Worm (Caenorhabditis elegans) whole organism, L4 larva: ENCODE measurements around the gene fbxc-40.
"Not testable (repeated sequence)": the region's sequence is repeated elsewhere in the genome, so short reads cannot be mapped to it uniquely, and the experiment has no call there.

Experiments
- F37D6.2 ChIP-seq: sonication (generic microtip); optimal IDR thresholded peaks from 2 replicates; lab custom pipeline; 2016; ENCODE audit warnings: mild to moderate bottlenecking, missing genetic modification characterization, missing compliant biosample characterization
- F44E2.7 ChIP-seq: fragments of 200-800 bp; sonication (Bioruptor generic); IDR thresholded peaks from 2 replicates; pipeline ENCODE4 v2.1.2; 2022; ENCODE audit warnings: missing genetic modification characterization, missing compliant biosample characterization
- F49E8.2 ChIP-seq: sonication (generic microtip); optimal IDR thresholded peaks from 2 replicates; lab custom pipeline; 2016; ENCODE audit warnings: missing compliant biosample characterization, mild to moderate bottlenecking, missing genetic modification characterization, borderline replicate concordance
- T20F7.1 ChIP-seq: fragments of 200-800 bp; sonication (Bioruptor generic); optimal IDR thresholded peaks from 2 replicates; lab custom pipeline; 2018; ENCODE audit warnings: mild to moderate bottlenecking, missing genetic modification characterization, missing compliant biosample characterization
- Y75B8A.6 ChIP-seq: fragments of 200-800 bp; sonication (Bioruptor generic); IDR thresholded peaks from 2 replicates; pipeline ENCODE4 v1.3.6; 2022; ENCODE audit warnings: missing genetic modification reagents, missing genetic modification characterization, missing compliant biosample characterization
- ZK337.2 ChIP-seq: fragments of 200-800 bp; sonication (Bioruptor generic); IDR thresholded peaks from 2 replicates; pipeline ENCODE4 v1.3.6; 2022; ENCODE audit warnings: missing genetic modification reagents, missing genetic modification characterization, missing compliant biosample characterization
- aha-1 ChIP-seq: fragments of 150-350 bp; peaks from one replicate; lab custom pipeline; 2014; ENCODE audit warnings: missing biosample characterization, missing genetic modification characterization
- aly-2 ChIP-seq: sonication (generic microtip); optimal IDR thresholded peaks from 2 replicates; lab custom pipeline; 2018; ENCODE audit warnings: missing biosample characterization, missing genetic modification characterization
- arid-1 ChIP-seq: fragments of 200-800 bp; sonication (Bioruptor generic); conservative IDR thresholded peaks from 2 replicates; pipeline ENCODE4 v1.3.6; 2022; ENCODE audit warnings: missing genetic modification reagents, missing genetic modification characterization, missing compliant biosample characterization
- daf-19 ChIP-seq: fragments of 200-800 bp; sonication (Bioruptor generic); conservative IDR thresholded peaks from 2 replicates; pipeline ENCODE4 v1.3.6; 2022; ENCODE audit warnings: missing genetic modification characterization, missing compliant biosample characterization
- daf-8 ChIP-seq: fragments of 200-800 bp; sonication (Bioruptor generic); IDR thresholded peaks from 2 replicates; pipeline ENCODE4 v1.3.6; 2022; ENCODE audit warnings: missing genetic modification characterization, missing compliant biosample characterization
- dmd-9 ChIP-seq: fragments of 200-800 bp; sonication (Bioruptor generic); IDR thresholded peaks from 2 replicates; pipeline ENCODE4 v1.3.6; 2022; ENCODE audit warnings: missing genetic modification reagents, missing genetic modification characterization, missing compliant biosample characterization
- egl-43 ChIP-seq: fragments of 200-800 bp; sonication (Bioruptor generic); IDR thresholded peaks from 2 replicates; pipeline ENCODE4 v1.3.6; 2022; ENCODE audit warnings: missing genetic modification reagents, missing genetic modification characterization, missing compliant biosample characterization
- hif-1 ChIP-seq, 2 experiments: sonication (generic microtip); optimal IDR thresholded peaks; 2 replicates each; lab custom pipeline; 2016 to 2017; ENCODE audit warnings: missing compliant biosample characterization in 2 of 2, missing genetic modification characterization in 2 of 2, missing genetic modification reagents in 2 of 2, missing genotype in 2 of 2, mild to moderate bottlenecking in 1 of 2
- lin-1 ChIP-seq: fragments of 200-800 bp; sonication (Bioruptor generic); IDR thresholded peaks from 2 replicates; pipeline ENCODE4 v1.3.6; 2022; ENCODE audit warnings: missing genetic modification reagents, missing genetic modification characterization, missing compliant biosample characterization
- lir-3 ChIP-seq: sonication (generic microtip); optimal IDR thresholded peaks from 2 replicates; lab custom pipeline; 2016; ENCODE audit warnings: mild to moderate bottlenecking, missing genetic modification characterization, missing compliant biosample characterization
- nhr-10 ChIP-seq: fragments of 150-350 bp; optimal IDR thresholded peaks from 2 replicates; lab custom pipeline; 2014; ENCODE audit warnings: missing biosample characterization, missing genetic modification characterization
- nhr-102 ChIP-seq: sonication (generic microtip); optimal IDR thresholded peaks from 2 replicates; lab custom pipeline; 2016; ENCODE audit warnings: mild to moderate bottlenecking, missing genetic modification characterization, moderate library complexity, missing compliant biosample characterization
- nhr-11 ChIP-seq: fragments of 150-350 bp; optimal IDR thresholded peaks from 2 replicates; lab custom pipeline; 2014; ENCODE audit warnings: missing biosample characterization, missing genetic modification characterization
- nhr-41 ChIP-seq: fragments of 200-800 bp; sonication (Bioruptor generic); IDR thresholded peaks from 2 replicates; pipeline ENCODE4 v1.3.6; 2022; ENCODE audit warnings: missing genetic modification reagents, missing genetic modification characterization, missing compliant biosample characterization
- nhr-6 ChIP-seq: fragments of 150-350 bp; optimal IDR thresholded peaks from 2 replicates; lab custom pipeline; 2014; ENCODE audit warnings: missing biosample characterization, missing genetic modification characterization
- rbr-2 ChIP-seq: sonication (generic microtip); optimal IDR thresholded peaks from 2 replicates; lab custom pipeline; 2016; ENCODE audit warnings: missing genotype, missing genetic modification characterization, missing compliant biosample characterization
- spr-1 ChIP-seq: sonication (generic microtip); optimal IDR thresholded peaks from 2 replicates; lab custom pipeline; 2016; ENCODE audit warnings: mild to moderate bottlenecking, missing genetic modification characterization, missing compliant biosample characterization
- unc-130 ChIP-seq: sonication (generic microtip); optimal IDR thresholded peaks from 2 replicates; lab custom pipeline; 2016; ENCODE audit warnings: missing genetic modification reagents, missing genetic modification characterization, missing compliant biosample characterization
- unc-39 ChIP-seq: sonication (generic microtip); optimal IDR thresholded peaks from 2 replicates; lab custom pipeline; 2017; ENCODE audit warnings: missing biosample characterization, missing genetic modification characterization
- unc-62 ChIP-seq, 3 experiments: fragments of 150-350 bp in 1 of 3; sonication (generic microtip); optimal IDR thresholded peaks in 2 of 3; peaks in 1 of 3; 1 replicate in 1 of 3; 2 replicates in 2 of 3; lab custom pipeline; 2014 to 2017; ENCODE audit warnings: missing biosample characterization in 3 of 3, missing genetic modification characterization in 3 of 3, missing genetic modification reagents in 3 of 3, missing genotype in 1 of 3
- vab-7 ChIP-seq: fragments of 200-800 bp; sonication (Bioruptor generic); IDR thresholded peaks from 2 replicates; pipeline ENCODE4 v1.3.6; 2022; ENCODE audit warnings: missing genetic modification reagents, missing genetic modification characterization, missing compliant biosample characterization
- zag-1 ChIP-seq: fragments of 150-350 bp; optimal IDR thresholded peaks from 2 replicates; lab custom pipeline; 2014; ENCODE audit warnings: missing biosample characterization, missing genetic modification characterization
- zip-2 ChIP-seq: fragments of 150-350 bp; optimal IDR thresholded peaks from 2 replicates; lab custom pipeline; 2014; ENCODE audit warnings: missing biosample characterization, missing genetic modification characterization
- ztf-11 ChIP-seq: fragments of 150-350 bp; optimal IDR thresholded peaks from 2 replicates; lab custom pipeline; 2014; ENCODE audit warnings: missing biosample characterization, missing genetic modification characterization

The fbxc-40 gene

DNA sequence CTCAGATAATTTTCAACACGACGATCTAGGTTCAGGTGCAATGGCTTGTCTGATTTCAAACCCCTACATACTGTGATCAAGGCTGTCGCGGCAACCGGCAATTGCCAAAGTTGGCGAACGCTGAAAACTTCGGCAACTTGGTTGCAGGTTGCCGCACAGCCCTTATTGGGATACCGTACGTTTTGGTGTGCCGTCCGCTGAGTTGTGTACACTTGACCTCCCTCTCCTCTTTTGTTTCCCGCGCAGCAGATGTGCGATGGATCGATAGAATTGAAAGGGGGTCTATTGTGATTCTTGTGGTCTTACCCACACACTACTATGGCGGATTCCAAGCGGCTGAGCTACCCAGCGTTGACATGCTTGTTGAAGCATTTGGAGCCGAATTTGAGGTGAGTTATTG, 25.6 kb upstream of the fbxc-40 start, which contains the start of the genes C32B5.18 and C32B5.7:
Gene C32B5.18 (plus strand): TSS at position 301 of the 400 bp plus-strand sequence.
Gene C32B5.7 (plus strand): TSS at position 311 of the 400 bp plus-strand sequence.
- TF ChIP-seq Y75B8A.6 (no peak), hif-1 (tag; optimal IDR thresholded peaks at IDR 0.05; lab: Kevin White, UChicago) (no peak), aha-1 (peak; percentile 76), nhr-41 (GFP tag; lab: Robert Waterston, UW) (no peak), ztf-11 (tag; lab: Kevin White, UChicago) (no peak), arid-1 (no peak)

DNA sequence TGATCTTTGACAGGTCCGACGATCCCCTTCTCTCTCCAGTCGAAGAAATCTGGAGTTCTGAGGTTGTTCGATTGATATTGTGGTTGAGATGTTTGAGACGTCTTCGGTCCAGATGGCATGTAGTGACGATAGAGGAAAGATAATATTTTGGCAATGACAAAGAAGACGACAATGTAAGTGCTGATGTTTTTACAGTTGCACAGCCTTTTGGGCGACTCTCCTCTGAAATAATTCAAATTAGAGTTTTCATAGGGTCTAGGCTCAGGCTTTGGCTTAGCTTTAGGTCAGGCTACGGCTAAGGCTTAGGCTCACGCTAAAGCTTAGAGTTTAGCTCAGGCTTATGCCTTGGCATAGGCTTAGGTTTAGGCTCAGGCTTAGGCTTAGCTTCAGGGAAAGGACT, 23.8 kb upstream of the fbxc-40 start, which contains the start of gene C32B5.13:
Gene C32B5.13 (minus strand): TSS at position 101 of the 400 bp plus-strand sequence.
- TF ChIP-seq dmd-9 (GFP tag; lab: Robert Waterston, UW) (no peak), F44E2.7 (GFP tag; lab: Robert Waterston, UW) (no peak), zip-2 (tag; lab: Kevin White, UChicago) (no peak), unc-130 (GFP tag; lab: Kevin White, UChicago) (no peak), unc-62 (GFP tag; optimal IDR thresholded peaks at IDR 0.05 in 1 of 2; lab: Kevin White, UChicago) (peak in 1 of 2 experiments; percentile 16), unc-62 (tag; optimal IDR thresholded peaks at IDR 0.05; lab: Kevin White, UChicago) (no peak), zag-1 (no peak), T20F7.1 (GFP tag; lab: Kevin White, UChicago) (no peak)

DNA sequence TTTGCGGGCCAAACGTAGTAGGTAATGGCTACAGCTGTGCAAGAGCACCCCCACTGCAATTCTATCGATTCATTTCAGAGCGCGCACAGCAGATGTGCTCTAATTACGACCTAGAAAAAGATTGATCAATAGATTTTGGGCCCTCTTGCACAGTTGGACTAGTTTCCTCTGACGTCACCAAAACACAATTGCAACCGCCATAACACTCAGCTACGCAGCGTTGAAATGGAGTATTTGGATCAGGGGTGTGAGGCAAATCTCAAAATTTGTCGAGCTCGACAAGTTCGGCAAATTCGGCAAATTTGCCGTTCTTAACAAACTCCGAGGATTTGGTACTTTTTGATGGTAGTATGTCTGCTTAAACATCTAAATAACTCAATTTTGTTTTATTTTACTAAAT, 18.8 kb upstream of the fbxc-40 start, which contains the start of gene fbxc-18:
Gene fbxc-18 (minus strand): TSS at position 101 of the 400 bp plus-strand sequence.
- not testable (repeated sequence) for TF ChIP-seq zag-1; ztf-11 (tag; lab: Kevin White, UChicago); F49E8.2 (tag; lab: Kevin White, UChicago)

DNA sequence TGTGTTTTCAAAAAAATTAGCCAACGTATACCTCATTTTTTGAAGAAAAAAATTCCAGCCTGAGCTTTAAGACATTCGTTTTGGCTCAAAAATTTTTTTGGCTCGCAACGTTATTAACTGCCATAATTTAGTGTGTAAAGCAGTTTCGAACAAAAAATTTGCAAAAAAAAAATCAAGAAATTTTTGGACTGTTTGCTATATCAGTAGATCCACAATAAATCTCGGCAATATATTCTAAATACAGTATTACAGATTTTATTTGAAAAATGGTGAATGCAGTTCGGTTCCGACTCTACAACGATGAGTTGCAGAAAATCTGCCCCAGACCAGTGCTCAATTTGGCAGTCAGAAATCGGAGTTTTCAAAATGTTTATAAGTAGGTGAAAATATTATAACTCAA, 17.7 kb upstream of the fbxc-40 start, which contains the start of gene C32B5.6:
Gene C32B5.6 (plus strand): TSS at position 301 of the 400 bp plus-strand sequence.
- TF ChIP-seq rbr-2 (tag; lab: Kevin White, UChicago); egl-43 (GFP tag; lab: Robert Waterston, UW); daf-8 (GFP tag; lab: Robert Waterston, UW): not testable (repeated sequence)

DNA sequence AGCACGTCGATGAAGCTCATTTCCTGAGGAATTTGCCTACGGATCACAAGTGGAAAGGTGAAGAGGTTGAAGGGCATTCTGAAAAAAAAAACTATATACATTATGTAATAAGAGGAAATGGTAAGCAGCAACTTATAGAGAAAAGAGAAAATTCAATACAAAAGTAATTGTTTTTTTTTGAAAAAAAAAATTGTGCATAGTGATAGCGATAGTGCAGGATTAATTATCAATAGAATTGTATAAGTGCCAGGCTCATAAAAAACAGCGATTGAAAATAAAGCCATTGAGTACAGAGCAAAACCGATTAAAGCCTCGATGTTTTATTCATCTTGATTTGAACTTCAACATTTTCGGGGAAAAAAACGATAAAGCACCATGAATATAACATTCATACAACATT, 13.0 kb upstream of the fbxc-40 start, which contains the start of gene C32B5.15:
Gene C32B5.15 (minus strand): TSS at position 101 of the 400 bp plus-strand sequence.
- TF ChIP-seq ZK337.2 (GFP tag; lab: Robert Waterston, UW) (no peak), nhr-102 (tag; lab: Kevin White, UChicago) (no peak), daf-19 (GFP tag; lab: Robert Waterston, UW) (no peak), lin-1 (GFP tag; lab: Robert Waterston, UW) (no peak), spr-1 (tag; lab: Kevin White, UChicago) (no peak), nhr-10 (no peak)

DNA sequence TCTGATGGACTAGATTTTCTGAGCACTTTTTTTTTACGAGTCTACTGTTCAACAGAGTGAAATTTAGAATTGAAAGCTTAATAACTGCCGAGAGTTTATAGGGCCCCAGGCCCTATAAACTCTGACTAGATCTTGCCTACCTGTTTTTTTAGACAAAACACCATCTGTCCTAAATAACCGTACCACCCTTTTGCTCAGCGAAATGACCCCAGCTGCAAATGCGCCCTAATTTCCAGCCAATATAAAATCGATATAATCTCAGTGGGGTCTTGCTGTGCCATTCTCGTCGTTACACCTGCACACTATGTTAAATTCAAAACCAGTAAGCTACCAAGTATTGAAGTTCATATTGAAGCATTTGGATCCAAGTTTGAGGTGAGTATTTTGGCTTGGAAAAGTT, 11.8 kb upstream of the fbxc-40 start, which contains the start of gene fbxc-14:
Gene fbxc-14 (plus strand): TSS at position 301 of the 400 bp plus-strand sequence.
- TF ChIP-seq nhr-11, result no peak
- no peak for TF ChIP-seq aly-2 (tag; lab: Kevin White, UChicago)
- TF ChIP-seq F37D6.2 (tag; lab: Kevin White, UChicago), result no peak
- TF ChIP-seq lin-1 (GFP tag; lab: Robert Waterston, UW), result no peak
- no peak for TF ChIP-seq lir-3 (tag; lab: Kevin White, UChicago)
- no peak for TF ChIP-seq unc-39 (tag; lab: Kevin White, UChicago)
- TF ChIP-seq nhr-6 (tag; lab: Kevin White, UChicago), result no peak
- TF ChIP-seq vab-7 (GFP tag; lab: Robert Waterston, UW), result no peak
